Worm (Caenorhabditis elegans) whole organism, L2 larva: ENCODE data around the gene T24E12.2.

ENCODE experiments used
- dmd-4 ChIP-seq: sonication (generic microtip); optimal IDR thresholded peaks from 2 replicates; lab custom pipeline; 2017; ENCODE audit warnings: missing biosample characterization, missing genetic modification characterization
- peb-1 ChIP-seq: fragments of 150-350 bp; optimal IDR thresholded peaks from 2 replicates; lab custom pipeline; 2014; ENCODE audit warnings: missing biosample characterization, missing genetic modification characterization
- skn-1 ChIP-seq: sonication (generic microtip); optimal IDR thresholded peaks from 2 replicates; lab custom pipeline; 2017; ENCODE audit warnings: missing biosample characterization, missing genetic modification characterization

DNA sequence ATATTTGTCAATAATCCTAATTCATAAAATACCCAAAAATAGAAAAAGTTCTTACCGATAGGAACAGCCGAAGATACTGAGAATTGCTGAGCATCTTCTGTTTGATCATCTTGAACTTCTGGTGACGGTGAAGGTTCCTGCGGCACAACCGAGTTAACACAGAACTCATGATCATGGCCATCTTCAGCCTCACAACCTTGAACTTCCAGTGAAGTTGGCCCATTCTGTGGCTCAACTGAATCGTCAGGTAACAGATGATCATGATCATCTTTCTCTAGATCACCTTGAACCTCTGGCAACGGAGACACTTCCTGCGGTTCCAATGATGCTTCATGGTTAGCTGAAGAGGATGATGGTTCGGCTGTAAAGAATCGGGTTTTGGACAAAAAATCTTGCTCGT lies 11.1 kb upstream of the T24E12.2 start:
- TF ChIP-seq skn-1 (tag; lab: Kevin White, UChicago) (no peak), dmd-4 (tag; lab: Kevin White, UChicago) (no peak), peb-1 (no peak)
